Fruit fly (Drosophila melanogaster): ENCODE measurements around the gene for.

for gene

DNA sequence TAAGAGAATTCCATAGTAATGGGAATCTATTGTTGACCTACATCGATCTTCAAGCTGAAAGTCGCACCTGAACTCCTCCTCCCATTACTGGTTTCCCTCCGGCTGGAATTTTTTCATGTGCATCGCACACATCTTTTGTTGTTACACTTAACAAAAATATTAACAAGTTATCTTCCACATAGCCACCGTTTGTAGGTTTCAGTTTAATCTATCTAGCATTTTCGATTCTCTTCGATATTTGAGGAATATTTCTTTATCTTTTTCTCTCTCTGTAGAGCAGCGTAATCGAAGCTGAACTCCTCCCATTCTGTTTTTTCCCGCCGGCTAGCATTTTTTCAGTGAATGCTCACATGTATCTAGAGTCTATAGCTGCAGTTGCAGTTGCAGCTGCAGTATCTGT lies 32.0 kb downstream of the for start (continued):
- TF ChIP-seq amos (GFP tag; IDR thresholded peaks at IDR 0.05; ENCODE audit: partially characterized antibody) (no peak), Deaf1 (tag; optimal IDR thresholded peaks at IDR 0.05) (no peak), disco-r (GFP tag; optimal IDR thresholded peaks at IDR 0.05) (no peak), Lhr (GFP tag; optimal IDR thresholded peaks at IDR 0.05) (no peak), ara (GFP tag; IDR thresholded peaks at IDR 0.05) (peak; percentile 36; the same call in 1 of the 2 replicates), CG4730 (GFP tag; IDR thresholded peaks at IDR 0.05) (no peak), psq (GFP tag; optimal IDR thresholded peaks at IDR 0.05) (no peak), bbx (GFP tag; IDR thresholded peaks at IDR 0.05; ENCODE audit: partially characterized antibody) (no peak), CG12391 (tag; optimal IDR thresholded peaks at IDR 0.05) (peak; percentile 9), CG4820 (GFP tag; optimal IDR thresholded peaks at IDR 0.05) (no peak), en (GFP tag; optimal IDR thresholded peaks at IDR 0.05) (no peak), gfzf (GFP tag; optimal IDR thresholded peaks at IDR 0.05) (no peak), sisA (GFP tag; IDR thresholded peaks at IDR 0.05) (peak; percentile 24; the same call in 1 of the 2 replicates), Neu2 (GFP tag; optimal IDR thresholded peaks at IDR 0.05; ENCODE audit: borderline replicate concordance) (no peak), CG6813 (GFP tag; optimal IDR thresholded peaks at IDR 0.05) (no peak), Ptx1 (GFP tag; IDR thresholded peaks at IDR 0.05) (peak; percentile 32; the same call in 1 of the 2 replicates), Jarid2 (GFP tag; optimal IDR thresholded peaks at IDR 0.05) (no peak), CG17612 (GFP tag; IDR thresholded peaks at IDR 0.05) (no peak), sens-2 (GFP tag; IDR thresholded peaks at IDR 0.05) (0 out of 2 replicates have a peak, but pooled peaks have one; percentile 39), sr (GFP tag; IDR thresholded peaks at IDR 0.05) (no peak), NfI (GFP tag; optimal IDR thresholded peaks at IDR 0.05) (no peak), dan (GFP tag; IDR thresholded peaks at IDR 0.05) (no peak), CG17829 (tag; optimal IDR thresholded peaks at IDR 0.05) (peak; percentile 34), Spps (tag; optimal IDR thresholded peaks at IDR 0.05) (peak; percentile 10), lola (GFP tag; optimal IDR thresholded peaks at IDR 0.05) (peak in 1 of 3 experiments; percentile 45), CG11504 (tag; optimal IDR thresholded peaks at IDR 0.05) (no peak), zf30C (GFP tag; optimal IDR thresholded peaks at IDR 0.05) (peak; percentile 51), prd (optimal IDR thresholded peaks at IDR 0.05) (no peak), prd (GFP tag; IDR thresholded peaks at IDR 0.05) (peak; percentile 44; the same call in 2 of the 3 replicates), CG10147 (GFP tag; optimal IDR thresholded peaks at IDR 0.05) (no peak), CG4328 (GFP tag; optimal IDR thresholded peaks at IDR 0.05) (no peak), cas (GFP tag; IDR thresholded peaks at IDR 0.05) (no peak), ttk (GFP tag; IDR thresholded peaks at IDR 0.05) (0 out of 2 replicates have a peak, but pooled peaks have one; percentile 28), nom (GFP tag; optimal IDR thresholded peaks at IDR 0.05) (no peak), Hmx (GFP tag; optimal IDR thresholded peaks at IDR 0.05) (no peak), fru (optimal IDR thresholded peaks at IDR 0.05) (no peak), tin (GFP tag; optimal IDR thresholded peaks at IDR 0.05) (no peak), Drgx (GFP tag; IDR thresholded peaks at IDR 0.05) (peak; percentile 47), H15 (GFP tag; IDR thresholded peaks at IDR 0.05) (no peak), kay (GFP tag; optimal IDR thresholded peaks at IDR 0.05) (no peak), Xrp1 (GFP tag; IDR thresholded peaks at IDR 0.05) (peak; percentile 48; the same call in 1 of the 2 replicates), shn (GFP tag; optimal IDR thresholded peaks at IDR 0.05) (no peak), CG17361 (GFP tag; IDR thresholded peaks at IDR 0.05) (0 out of 3 replicates have a peak, but pooled peaks have one; percentile 27), CG30020 (tag; optimal IDR thresholded peaks at IDR 0.05) (no peak), CG10979 (tag; optimal IDR thresholded peaks at IDR 0.05) (peak; percentile 34), Oaz (GFP tag; IDR thresholded peaks at IDR 0.05) (no peak), CG15479 (GFP tag; optimal IDR thresholded peaks at IDR 0.05) (no peak), her (GFP tag; optimal IDR thresholded peaks at IDR 0.05) (no peak), kni (GFP tag; optimal IDR thresholded peaks at IDR 0.05) (no peak), unpg (GFP tag; optimal IDR thresholded peaks at IDR 0.05) (no peak), CG8388 (GFP tag; optimal IDR thresholded peaks at IDR 0.05) (no peak)
